Worm (Caenorhabditis elegans) whole organism, midembryonic: ENCODE results near the gene K10D2.8.

Experiments used
- cog-1 ChIP-seq: sonication (generic microtip); optimal IDR thresholded peaks from 2 replicates; lab custom pipeline; 2016; ENCODE audit warnings: missing genetic modification characterization, missing compliant biosample characterization
- flt-1 ChIP-seq: fragments of 200-800 bp; sonication (Bioruptor generic); IDR thresholded peaks from 2 replicates; pipeline ENCODE4 v1.3.6; 2022; ENCODE audit warnings: missing genetic modification characterization, missing compliant biosample characterization
- klf-2 ChIP-seq: fragments of 200-800 bp; sonication (Bioruptor generic); conservative IDR thresholded peaks from 2 replicates; pipeline ENCODE4 v1.3.6; 2022; ENCODE audit warnings: missing genetic modification reagents, missing genetic modification characterization, missing compliant biosample characterization
- med-1 ChIP-seq: sonication (generic microtip); optimal IDR thresholded peaks from 2 replicates; lab custom pipeline; 2017; ENCODE audit warnings: missing genetic modification characterization, mild to moderate bottlenecking, missing compliant biosample characterization, antibody characterized with exemption, missing genetic modification reagents; ENCODE audit not compliant: insufficient read depth

ce11 chrIII:5180588-5180987, 7.9 kb upstream of the K10D2.8 start:
- TF ChIP-seq cog-1 (tag; lab: Kevin White, UChicago) (no peak), klf-2 (no peak), med-1 (GFP tag; lab: Kevin White, UChicago) (no peak), flt-1 (GFP tag; lab: Robert Waterston, UW) (no peak)
